Worm (Caenorhabditis elegans) whole organism, L4 larva: ENCODE measurements around the gene fbxa-137.
"Not testable (repeated sequence)": the region's sequence is repeated elsewhere in the genome, so short reads cannot be mapped to it uniquely, and the experiment has no call there.

Experiments
- F44E2.7 ChIP-seq: fragments of 200-800 bp; sonication (Bioruptor generic); IDR thresholded peaks from 2 replicates; pipeline ENCODE4 v2.1.2; 2022; ENCODE audit warnings: missing genetic modification characterization, missing compliant biosample characterization
- Y105C5A.15 ChIP-seq: fragments of 200-800 bp; sonication (Bioruptor generic); IDR thresholded peaks from 2 replicates; pipeline ENCODE4 v1.3.6; 2022; ENCODE audit warnings: missing genetic modification characterization, missing compliant biosample characterization
- aha-1 ChIP-seq: fragments of 150-350 bp; peaks from one replicate; lab custom pipeline; 2014; ENCODE audit warnings: missing biosample characterization, missing genetic modification characterization
- ama-1 ChIP-seq: fragments of 150-350 bp; optimal IDR thresholded peaks from 2 replicates; lab custom pipeline; 2014; ENCODE audit warnings: inconsistent platforms, mixed read lengths
- arid-1 ChIP-seq: fragments of 200-800 bp; sonication (Bioruptor generic); conservative IDR thresholded peaks from 2 replicates; pipeline ENCODE4 v1.3.6; 2022; ENCODE audit warnings: missing genetic modification reagents, missing genetic modification characterization, missing compliant biosample characterization
- ceh-62 ChIP-seq: sonication (generic microtip); optimal IDR thresholded peaks from 2 replicates; lab custom pipeline; 2017; ENCODE audit warnings: missing biosample characterization, missing genetic modification characterization
- ceh-82 ChIP-seq: sonication (generic microtip); optimal IDR thresholded peaks from 2 replicates; lab custom pipeline; 2017; ENCODE audit warnings: missing biosample characterization, missing genetic modification characterization
- ces-1 ChIP-seq: fragments of 150-350 bp; sonication (generic microtip); optimal IDR thresholded peaks from 4 replicates; lab custom pipeline; 2014; ENCODE audit warnings: missing biosample characterization, missing genetic modification reagents, missing genetic modification characterization
- ctbp-1 ChIP-seq: fragments of 200-800 bp; sonication (Bioruptor generic); IDR thresholded peaks from 2 replicates; pipeline ENCODE4 v1.3.6; 2022; ENCODE audit warnings: missing genetic modification reagents, missing genetic modification characterization, missing compliant biosample characterization
- daf-16 ChIP-seq, 3 experiments: sonication (generic microtip); optimal IDR thresholded peaks; 2 replicates each; lab custom pipeline; 2016 to 2017; ENCODE audit warnings: missing genetic modification characterization in 3 of 3, missing genetic modification reagents in 3 of 3, mild to moderate bottlenecking in 2 of 3, missing compliant biosample characterization in 2 of 3, missing biosample characterization in 1 of 3, moderate library complexity in 1 of 3
- dmd-6 ChIP-seq: fragments of 200-800 bp; sonication (Bioruptor generic); IDR thresholded peaks from 2 replicates; pipeline ENCODE4 v1.3.6; 2022; ENCODE audit warnings: missing genetic modification reagents, missing genetic modification characterization, missing compliant biosample characterization
- dmd-8 ChIP-seq: fragments of 200-800 bp; sonication (Bioruptor generic); IDR thresholded peaks from 2 replicates; pipeline ENCODE4 v1.3.6; 2022; ENCODE audit warnings: missing genetic modification characterization, missing compliant biosample characterization
- dve-1 ChIP-seq: sonication (generic microtip); optimal IDR thresholded peaks from 2 replicates; lab custom pipeline; 2017; ENCODE audit warnings: antibody characterized with exemption, mild to moderate bottlenecking, missing genetic modification characterization, missing compliant biosample characterization; ENCODE audit not compliant: insufficient read depth
- egl-27 ChIP-seq: sonication (generic microtip); optimal IDR thresholded peaks from 3 replicates; lab custom pipeline; 2017; ENCODE audit warnings: missing biosample characterization, missing genetic modification reagents, missing genetic modification characterization
- hif-1 ChIP-seq, 2 experiments: sonication (generic microtip); optimal IDR thresholded peaks; 2 replicates each; lab custom pipeline; 2016 to 2017; ENCODE audit warnings: missing compliant biosample characterization in 2 of 2, missing genetic modification characterization in 2 of 2, missing genetic modification reagents in 2 of 2, missing genotype in 2 of 2, mild to moderate bottlenecking in 1 of 2
- hlh-11 ChIP-seq: fragments of 200-800 bp; sonication (Bioruptor generic); optimal IDR thresholded peaks from 2 replicates; lab custom pipeline; 2018; ENCODE audit warnings: mild to moderate bottlenecking, missing genetic modification characterization, missing compliant biosample characterization
- hlh-30 ChIP-seq: sonication (generic microtip); optimal IDR thresholded peaks from 2 replicates; lab custom pipeline; 2017; ENCODE audit warnings: antibody characterized with exemption, mild to moderate bottlenecking, missing genetic modification characterization, missing compliant biosample characterization; ENCODE audit not compliant: insufficient read depth
- lin-1 ChIP-seq: fragments of 200-800 bp; sonication (Bioruptor generic); IDR thresholded peaks from 2 replicates; pipeline ENCODE4 v1.3.6; 2022; ENCODE audit warnings: missing genetic modification reagents, missing genetic modification characterization, missing compliant biosample characterization
- lin-15B ChIP-seq: fragments of 150-350 bp; sonication (generic microtip); optimal IDR thresholded peaks from 3 replicates; lab custom pipeline; 2014; ENCODE audit warnings: missing biosample characterization, missing genetic modification characterization
- mes-2 ChIP-seq: sonication (generic microtip); optimal IDR thresholded peaks from 2 replicates; lab custom pipeline; 2016; ENCODE audit warnings: missing genotype, mild to moderate bottlenecking, missing genetic modification characterization, missing compliant biosample characterization; ENCODE audit not compliant: poor library complexity, severe bottlenecking
- mxl-3 ChIP-seq: fragments of 200-800 bp; sonication (Bioruptor generic); optimal IDR thresholded peaks from 2 replicates; lab custom pipeline; 2018; ENCODE audit warnings: mild to moderate bottlenecking, missing genetic modification characterization, missing compliant biosample characterization
- nhr-102 ChIP-seq: sonication (generic microtip); optimal IDR thresholded peaks from 2 replicates; lab custom pipeline; 2016; ENCODE audit warnings: mild to moderate bottlenecking, missing genetic modification characterization, moderate library complexity, missing compliant biosample characterization
- nhr-28 ChIP-seq: fragments of 150-350 bp; optimal IDR thresholded peaks from 2 replicates; lab custom pipeline; 2014; ENCODE audit warnings: missing biosample characterization, missing genetic modification characterization
- nhr-48 ChIP-seq: sonication (generic microtip); optimal IDR thresholded peaks from 2 replicates; lab custom pipeline; 2016; ENCODE audit warnings: mild to moderate bottlenecking, missing genetic modification characterization, missing compliant biosample characterization
- nhr-6 ChIP-seq: fragments of 150-350 bp; optimal IDR thresholded peaks from 2 replicates; lab custom pipeline; 2014; ENCODE audit warnings: missing biosample characterization, missing genetic modification characterization
- nhr-77 ChIP-seq: fragments of 150-350 bp; optimal IDR thresholded peaks from 2 replicates; lab custom pipeline; 2014; ENCODE audit warnings: missing biosample characterization, missing genetic modification characterization
- php-3 ChIP-seq: fragments of 200-800 bp; sonication (Bioruptor generic); IDR thresholded peaks from 2 replicates; pipeline ENCODE4 v1.3.6; 2022; ENCODE audit warnings: missing genetic modification reagents, missing genetic modification characterization, missing compliant biosample characterization
- pqm-1 ChIP-seq: sonication (generic microtip); optimal IDR thresholded peaks from 2 replicates; lab custom pipeline; 2017; ENCODE audit warnings: missing biosample characterization, missing genetic modification characterization
- sdz-12 ChIP-seq: fragments of 200-800 bp; sonication (Bioruptor generic); optimal IDR thresholded peaks from 2 replicates; lab custom pipeline; 2018; ENCODE audit warnings: mild to moderate bottlenecking, missing genetic modification characterization, missing compliant biosample characterization
- snpc-4 ChIP-seq: fragments of 150-350 bp; optimal IDR thresholded peaks from 2 replicates; lab custom pipeline; 2014; ENCODE audit warnings: missing biosample characterization, missing genetic modification characterization
- tra-1 ChIP-seq: fragments of 200-800 bp; sonication (Bioruptor generic); IDR thresholded peaks from 2 replicates; pipeline ENCODE4 v1.3.6; 2022; ENCODE audit warnings: missing genetic modification reagents, missing genetic modification characterization, missing compliant biosample characterization
- unc-130 ChIP-seq: sonication (generic microtip); optimal IDR thresholded peaks from 2 replicates; lab custom pipeline; 2016; ENCODE audit warnings: missing genetic modification reagents, missing genetic modification characterization, missing compliant biosample characterization
- unc-39 ChIP-seq: sonication (generic microtip); optimal IDR thresholded peaks from 2 replicates; lab custom pipeline; 2017; ENCODE audit warnings: missing biosample characterization, missing genetic modification characterization
- unc-62 ChIP-seq, 3 experiments: fragments of 150-350 bp in 1 of 3; sonication (generic microtip); optimal IDR thresholded peaks in 2 of 3; peaks in 1 of 3; 1 replicate in 1 of 3; 2 replicates in 2 of 3; lab custom pipeline; 2014 to 2017; ENCODE audit warnings: missing biosample characterization in 3 of 3, missing genetic modification characterization in 3 of 3, missing genetic modification reagents in 3 of 3, missing genotype in 1 of 3
- vab-7 ChIP-seq: fragments of 200-800 bp; sonication (Bioruptor generic); IDR thresholded peaks from 2 replicates; pipeline ENCODE4 v1.3.6; 2022; ENCODE audit warnings: missing genetic modification reagents, missing genetic modification characterization, missing compliant biosample characterization
- zfp-2 ChIP-seq: sonication (generic microtip); optimal IDR thresholded peaks from 2 replicates; lab custom pipeline; 2016; ENCODE audit warnings: mild to moderate bottlenecking, missing genetic modification characterization, missing compliant biosample characterization
- zip-2 ChIP-seq: fragments of 150-350 bp; optimal IDR thresholded peaks from 2 replicates; lab custom pipeline; 2014; ENCODE audit warnings: missing biosample characterization, missing genetic modification characterization
- ztf-11 ChIP-seq: fragments of 150-350 bp; optimal IDR thresholded peaks from 2 replicates; lab custom pipeline; 2014; ENCODE audit warnings: missing biosample characterization, missing genetic modification characterization

Gene fbxa-137

ce11 chrV:2303775-2304174 is 25.2 kb downstream of the fbxa-137 start, which contains the start of gene irld-15:
Gene irld-15 (minus strand): TSS chrV:2303875.
- TF ChIP-seq zfp-2 (tag; lab: Kevin White, UChicago), result no peak
- no peak for TF ChIP-seq aha-1 (tag; lab: Kevin White, UChicago)
- no peak for TF ChIP-seq ceh-62 (tag; lab: Kevin White, UChicago)
- TF ChIP-seq unc-130 (GFP tag; lab: Kevin White, UChicago), result no peak

DNA sequence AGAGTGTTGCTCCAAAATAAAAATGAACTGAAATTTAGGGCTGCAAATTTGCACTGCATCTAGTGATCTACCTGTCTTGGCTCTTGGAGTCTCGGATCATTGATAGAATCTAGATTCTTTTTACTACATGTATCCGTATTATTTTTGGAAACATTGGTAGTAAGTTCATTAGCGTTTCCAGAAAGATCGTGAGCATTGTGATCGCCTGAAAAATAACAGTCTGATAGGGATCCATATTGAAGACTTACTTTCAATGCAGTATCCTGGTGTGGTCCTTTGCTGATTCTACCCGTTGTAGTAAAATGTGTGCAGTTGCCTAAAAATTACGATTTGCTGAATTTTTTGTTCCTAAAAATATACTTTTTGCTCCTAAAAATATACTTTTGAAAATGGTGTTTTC is 27.8 kb downstream of the fbxa-137 start:
- peak; percentile 83 for TF ChIP-seq aha-1 (tag; lab: Kevin White, UChicago)
- TF ChIP-seq nhr-102 (tag; lab: Kevin White, UChicago), result no peak
- TF ChIP-seq sdz-12 (GFP tag; lab: Kevin White, UChicago), result no peak
- TF ChIP-seq dmd-8, result no peak

DNA sequence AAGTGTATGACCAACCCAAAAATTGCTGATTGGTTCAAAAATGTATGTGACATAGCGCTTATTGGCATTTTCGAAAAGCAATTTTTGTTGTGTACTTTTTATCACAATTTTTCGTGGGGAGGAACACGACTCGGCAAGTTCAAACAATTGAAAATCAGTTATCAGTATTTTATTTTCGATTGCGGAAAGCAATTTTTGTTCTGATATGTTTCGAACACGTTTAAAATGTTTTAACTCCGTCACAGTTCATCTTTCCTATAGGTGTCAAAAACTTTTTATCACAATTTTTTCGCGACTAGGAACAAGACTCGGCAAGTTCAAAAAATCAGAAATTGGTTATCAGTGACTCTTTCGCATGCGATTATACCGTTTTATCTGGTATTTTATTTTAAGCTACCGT is 29.6 kb downstream of the fbxa-137 start:
- TF ChIP-seq hlh-11 (tag; lab: Kevin White, UChicago) (peak; percentile 79), mxl-3 (GFP tag; lab: Kevin White, UChicago) (peak; percentile 15), nhr-77 (tag; lab: Kevin White, UChicago) (peak; percentile 89), ceh-82 (no peak), nhr-28 (tag; lab: Kevin White, UChicago) (peak; percentile 81), php-3 (GFP tag; lab: Robert Waterston, UW) (0 out of 2 replicates have a peak, but pooled peaks have one; percentile 20), ztf-11 (no peak), snpc-4 (tag; lab: Kevin White, UChicago) (no peak), dmd-6 (GFP tag; lab: Robert Waterston, UW) (peak; percentile 99), tra-1 (GFP tag; lab: Robert Waterston, UW) (peak; percentile 87), hlh-30 (tag; lab: Kevin White, UChicago) (no peak), nhr-48 (tag; lab: Kevin White, UChicago) (peak; percentile 62), lin-15B (tag; lab: Kevin White, UChicago) (no peak), F44E2.7 (GFP tag; lab: Robert Waterston, UW) (no peak), ces-1 (GFP tag; lab: Kevin White, UChicago) (no peak), ama-1 (lab: Kevin White, UChicago) (no peak), nhr-6 (tag; lab: Kevin White, UChicago) (no peak), unc-62 (GFP tag; optimal IDR thresholded peaks at IDR 0.05 in 1 of 2; lab: Kevin White, UChicago) (peak in 1 of 2 experiments; percentile 22), unc-62 (tag; optimal IDR thresholded peaks at IDR 0.05; lab: Kevin White, UChicago) (no peak), zip-2 (tag; lab: Kevin White, UChicago) (no peak), egl-27 (no peak), daf-16 (GFP tag; optimal IDR thresholded peaks at IDR 0.05; lab: Kevin White, UChicago) (no peak), daf-16 (tag; optimal IDR thresholded peaks at IDR 0.05; lab: Kevin White, UChicago) (peak; percentile 84), lin-1 (GFP tag; lab: Robert Waterston, UW) (peak; percentile 73), arid-1 (GFP tag; lab: Robert Waterston, UW) (no peak), pqm-1 (peak; percentile 94), hif-1 (tag; optimal IDR thresholded peaks at IDR 0.05; lab: Kevin White, UChicago) (no peak), ctbp-1 (GFP tag; lab: Robert Waterston, UW) (no peak), vab-7 (GFP tag; lab: Robert Waterston, UW) (no peak), dve-1 (tag; lab: Kevin White, UChicago) (peak; percentile 86), dmd-8 (no peak)

ce11 chrV:2321001-2321400 is 42.4 kb downstream of the fbxa-137 start, which contains the start of gene Y19D10B.6:
Gene Y19D10B.6 (minus strand): TSS chrV:2321101.
- TF ChIP-seq Y105C5A.15 (GFP tag; lab: Robert Waterston, UW); unc-39 (tag; lab: Kevin White, UChicago); mes-2: not testable (repeated sequence)
